Fruit fly (Drosophila melanogaster): ENCODE data around the gene Atg8a.

Atg8a gene

DNA sequence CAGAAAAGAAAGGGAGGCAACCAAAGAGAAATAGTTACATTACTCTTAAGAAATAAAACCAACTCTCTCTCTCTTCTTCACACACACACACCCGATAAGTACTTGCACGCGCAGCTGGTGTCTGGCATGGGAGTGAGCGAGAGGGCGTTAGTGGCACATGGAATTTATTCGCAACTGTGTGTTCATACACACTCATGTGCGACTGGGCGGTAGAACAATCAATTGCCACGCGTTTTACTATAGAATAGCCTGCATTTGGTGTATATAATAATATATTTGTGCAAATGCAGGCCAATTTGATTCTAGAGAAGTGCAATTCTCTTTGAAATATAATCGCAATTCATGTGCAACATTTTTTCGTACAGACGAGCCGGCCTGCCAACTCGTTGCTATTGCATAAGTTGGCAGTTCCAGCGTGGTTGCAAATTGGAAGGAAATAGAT, 17.8 kb upstream of the Atg8a start (continued):
- no peak for TF ChIP-seq ERR (GFP tag; optimal IDR thresholded peaks at IDR 0.05)
- TF ChIP-seq crc (GFP tag; optimal IDR thresholded peaks at IDR 0.05): no peak
- 0 out of 3 replicates have a peak, but pooled peaks have one; percentile 41 for TF ChIP-seq Opbp (GFP tag; IDR thresholded peaks at IDR 0.05; ENCODE audit: partially characterized antibody)
- TF ChIP-seq en (GFP tag; optimal IDR thresholded peaks at IDR 0.05): no peak
- peak; percentile 99 for TF ChIP-seq trem (tag; optimal IDR thresholded peaks at IDR 0.05)
- no peak for TF ChIP-seq Deaf1 (tag; optimal IDR thresholded peaks at IDR 0.05)
- TF ChIP-seq H15 (GFP tag; IDR thresholded peaks at IDR 0.05): no peak
- no peak for TF ChIP-seq CG42726 (GFP tag; IDR thresholded peaks at IDR 0.05; ENCODE audit: partially characterized antibody)
- TF ChIP-seq ftz-f1 (GFP tag; optimal IDR thresholded peaks at IDR 0.05): no peak
- no peak for TF ChIP-seq hbn (GFP tag; IDR thresholded peaks at IDR 0.05; ENCODE audit: partially characterized antibody)
- TF ChIP-seq CG10209 (GFP tag; optimal IDR thresholded peaks at IDR 0.05): no peak
- no peak for TF ChIP-seq Lpt (GFP tag; optimal IDR thresholded peaks at IDR 0.05)
- no peak for TF ChIP-seq CG14441 (GFP tag; IDR thresholded peaks at IDR 0.05)
- peak; percentile 53 for TF ChIP-seq twi (tag; optimal IDR thresholded peaks at IDR 0.05)
- TF ChIP-seq ci (GFP tag; IDR thresholded peaks at IDR 0.05): no peak
- TF ChIP-seq Nf-YA (GFP tag; IDR thresholded peaks at IDR 0.05): no peak
- no peak for TF ChIP-seq Asciz (GFP tag; optimal IDR thresholded peaks at IDR 0.05)
- no peak for TF ChIP-seq gt (GFP tag; IDR thresholded peaks at IDR 0.05)
- no peak for TF ChIP-seq CG8290 (GFP tag; optimal IDR thresholded peaks at IDR 0.05)
- peak in 1 of 2 experiments; percentile 37 for TF ChIP-seq CG8290 (tag; optimal IDR thresholded peaks at IDR 0.05)
- TF ChIP-seq Xbp1 (GFP tag; optimal IDR thresholded peaks at IDR 0.05): no peak
- TF ChIP-seq CG10959 (GFP tag; IDR thresholded peaks at IDR 0.05): no peak
- no peak for TF ChIP-seq slou (GFP tag; optimal IDR thresholded peaks at IDR 0.05)
- peak; percentile 30 for TF ChIP-seq nom (GFP tag; optimal IDR thresholded peaks at IDR 0.05)
- no peak for TF ChIP-seq jigr1 (GFP tag; IDR thresholded peaks at IDR 0.05)
- no peak for TF ChIP-seq pnt (GFP tag; optimal IDR thresholded peaks at IDR 0.05)
- TF ChIP-seq CG17802 (tag; optimal IDR thresholded peaks at IDR 0.05): no peak
- peak; percentile 55 for TF ChIP-seq Fer1 (GFP tag; optimal IDR thresholded peaks at IDR 0.05)
- TF ChIP-seq Dek (tag; optimal IDR thresholded peaks at IDR 0.05): no peak
- no peak for TF ChIP-seq CG10979 (tag; optimal IDR thresholded peaks at IDR 0.05)
- no peak for TF ChIP-seq CG7963 (GFP tag; IDR thresholded peaks at IDR 0.05; ENCODE audit: partially characterized antibody)
- no peak for TF ChIP-seq hkb (optimal IDR thresholded peaks at IDR 0.05)
- TF ChIP-seq hkb (GFP tag; IDR thresholded peaks at IDR 0.05): no peak
- no peak for TF ChIP-seq CG10366 (GFP tag; IDR thresholded peaks at IDR 0.05)
- TF ChIP-seq CG11085 (GFP tag; IDR thresholded peaks at IDR 0.05): no peak
- TF ChIP-seq CG1602 (GFP tag; optimal IDR thresholded peaks at IDR 0.05): no peak
- no peak for TF ChIP-seq CG14014 (GFP tag; IDR thresholded peaks at IDR 0.05)
- 0 out of 2 replicates have a peak, but pooled peaks have one; percentile 27 for TF ChIP-seq Rfx (GFP tag; IDR thresholded peaks at IDR 0.05)
- TF ChIP-seq CG4730 (GFP tag; IDR thresholded peaks at IDR 0.05): no peak
- TF ChIP-seq CG33557 (GFP tag; optimal IDR thresholded peaks at IDR 0.05): no peak
- no peak for TF ChIP-seq CG12942 (GFP tag; optimal IDR thresholded peaks at IDR 0.05)
- no peak for TF ChIP-seq CG2875 (GFP tag; optimal IDR thresholded peaks at IDR 0.05)
- TF ChIP-seq D (optimal IDR thresholded peaks at IDR 0.05): no peak
- no peak for TF ChIP-seq D (GFP tag; optimal IDR thresholded peaks at IDR 0.05)
- no peak for TF ChIP-seq CG14050 (GFP tag; IDR thresholded peaks at IDR 0.05)
- TF ChIP-seq CG15514 (GFP tag; optimal IDR thresholded peaks at IDR 0.05): peak; percentile 38
- no peak for TF ChIP-seq tup (GFP tag; optimal IDR thresholded peaks at IDR 0.05)
- no peak for TF ChIP-seq dan (GFP tag; IDR thresholded peaks at IDR 0.05)
- no peak for TF ChIP-seq CG3847 (GFP tag; IDR thresholded peaks at IDR 0.05)
- no peak for TF ChIP-seq CG2129 (GFP tag; IDR thresholded peaks at IDR 0.05; ENCODE audit: partially characterized antibody)
- TF ChIP-seq CG30403 (GFP tag; optimal IDR thresholded peaks at IDR 0.05): no peak
- no peak for TF ChIP-seq CG16779 (GFP tag; IDR thresholded peaks at IDR 0.05)
- no peak for TF ChIP-seq CG9797 (GFP tag; optimal IDR thresholded peaks at IDR 0.05)
